Fruit fly (Drosophila melanogaster): ENCODE results near the gene ddbt.

DNA sequence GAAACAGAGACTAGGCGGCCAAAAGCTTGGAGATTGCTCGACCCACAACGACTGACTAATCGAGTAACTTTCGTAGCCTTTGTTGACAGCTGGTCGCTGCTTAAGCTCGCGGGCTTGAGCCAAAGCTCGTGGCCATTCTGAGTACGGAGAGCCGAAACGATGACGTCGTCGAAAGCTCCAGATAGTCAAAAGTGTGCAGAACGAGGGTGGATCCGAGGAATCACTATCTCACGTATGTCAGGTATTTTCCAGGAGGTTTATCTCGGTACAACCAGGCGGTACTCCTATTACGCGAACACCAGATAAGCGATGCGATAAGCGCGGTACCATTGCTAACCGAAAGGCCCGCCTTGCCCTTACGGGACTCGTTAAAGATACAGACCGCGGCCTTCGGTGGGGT is 5.3 kb upstream of the ddbt start:
- TF ChIP-seq EcR (GFP tag; optimal IDR thresholded peaks at IDR 0.05) (no peak), Dll (optimal IDR thresholded peaks at IDR 0.05) (no peak), pan (optimal IDR thresholded peaks at IDR 0.05) (no peak), CG8478 (optimal IDR thresholded peaks at IDR 0.05) (no peak), psq (optimal IDR thresholded peaks at IDR 0.05) (no peak)

All from whole organism.